Worm (Caenorhabditis elegans) whole organism, mixed stage, embryonic: Measurements from ENCODE around the gene F17A2.13.
A peak's percentile ranks its signal among the peaks of the same experiment; 100 is the strongest.

ENCODE experiments used
- M03D4.4 ChIP-seq: sonication (generic microtip); optimal IDR thresholded peaks from 2 replicates; lab custom pipeline; 2017; ENCODE audit warnings: mild to moderate bottlenecking, missing genetic modification characterization, missing compliant biosample characterization
- blmp-1 ChIP-seq: fragments of 150-350 bp; optimal IDR thresholded peaks from 2 replicates; lab custom pipeline; 2014; ENCODE audit warnings: missing biosample characterization, missing genetic modification characterization
- ceh-39 ChIP-seq: fragments of 150-350 bp; optimal IDR thresholded peaks from 2 replicates; lab custom pipeline; 2014; ENCODE audit warnings: missing biosample characterization, missing genetic modification characterization
- ceh-43 ChIP-seq: fragments of 200-800 bp; sonication (Bioruptor generic); optimal IDR thresholded peaks from 2 replicates; lab custom pipeline; 2018; ENCODE audit warnings: mild to moderate bottlenecking, missing genetic modification characterization, moderate library complexity, missing compliant biosample characterization
- ceh-83 ChIP-seq: fragments of 200-800 bp; sonication (Bioruptor generic); optimal IDR thresholded peaks from 2 replicates; lab custom pipeline; 2018; ENCODE audit warnings: mild to moderate bottlenecking, missing genetic modification characterization, missing compliant biosample characterization
- ces-1 ChIP-seq: fragments of 150-350 bp; optimal IDR thresholded peaks from 2 replicates; lab custom pipeline; 2014; ENCODE audit warnings: missing biosample characterization, missing genetic modification reagents, missing genetic modification characterization
- cnd-1 ChIP-seq: fragments of 200-800 bp; sonication (Bioruptor generic); optimal IDR thresholded peaks from 2 replicates; lab custom pipeline; 2018; ENCODE audit warnings: mild to moderate bottlenecking, missing genetic modification characterization, missing compliant biosample characterization
- drap-1 ChIP-seq: fragments of 200-800 bp; sonication (Bioruptor generic); optimal IDR thresholded peaks from 3 replicates; lab custom pipeline; 2018; ENCODE audit warnings: mild to moderate bottlenecking, missing genetic modification characterization, missing compliant biosample characterization
- elt-1 ChIP-seq: sonication (generic microtip); optimal IDR thresholded peaks from 2 replicates; lab custom pipeline; 2017; ENCODE audit warnings: missing genetic modification characterization, mild to moderate bottlenecking, missing compliant biosample characterization, antibody characterized with exemption, moderate library complexity, borderline replicate concordance; ENCODE audit not compliant: insufficient read depth
- elt-3 ChIP-seq: fragments of 150-350 bp; optimal IDR thresholded peaks from 2 replicates; lab custom pipeline; 2014; ENCODE audit warnings: missing biosample characterization, missing genetic modification characterization
- flh-1 ChIP-seq: fragments of 200-800 bp; sonication (Bioruptor generic); optimal IDR thresholded peaks from 2 replicates; lab custom pipeline; 2018; ENCODE audit warnings: mild to moderate bottlenecking, missing genetic modification characterization, moderate library complexity, missing compliant biosample characterization
- ham-2 ChIP-seq: fragments of 200-800 bp; sonication (Bioruptor generic); optimal IDR thresholded peaks from 2 replicates; lab custom pipeline; 2018; ENCODE audit warnings: mild to moderate bottlenecking, missing genetic modification characterization, missing compliant biosample characterization
- hlh-1 ChIP-seq: fragments of 150-350 bp; optimal IDR thresholded peaks from 2 replicates; lab custom pipeline; 2014; ENCODE audit warnings: missing biosample characterization, missing genetic modification reagents, missing genetic modification characterization
- lin-13 ChIP-seq: fragments of 150-350 bp; optimal IDR thresholded peaks from 2 replicates; lab custom pipeline; 2014; ENCODE audit warnings: missing biosample characterization, missing genetic modification characterization
- lin-32 ChIP-seq: fragments of 200-800 bp; sonication (Bioruptor generic); optimal IDR thresholded peaks from 2 replicates; lab custom pipeline; 2018; ENCODE audit warnings: mild to moderate bottlenecking, missing genetic modification characterization, missing compliant biosample characterization
- lsy-2 ChIP-seq: fragments of 150-350 bp; optimal IDR thresholded peaks from 2 replicates; lab custom pipeline; 2014; ENCODE audit warnings: missing biosample characterization, missing genetic modification characterization
- mab-5 ChIP-seq: fragments of 150-350 bp; optimal IDR thresholded peaks from 2 replicates; lab custom pipeline; 2014; ENCODE audit warnings: missing biosample characterization, missing genetic modification characterization
- mep-1 ChIP-seq: fragments of 150-350 bp; optimal IDR thresholded peaks from 2 replicates; lab custom pipeline; 2017; ENCODE audit warnings: missing biosample characterization, missing genetic modification reagents, missing genetic modification characterization, inconsistent platforms
- mls-2 ChIP-seq: sonication (generic microtip); optimal IDR thresholded peaks from 2 replicates; lab custom pipeline; 2016; ENCODE audit warnings: mild to moderate bottlenecking, missing genetic modification characterization, moderate library complexity, missing compliant biosample characterization
- nhr-12 ChIP-seq: fragments of 150-350 bp; optimal IDR thresholded peaks from 2 replicates; lab custom pipeline; 2014; ENCODE audit warnings: missing biosample characterization, missing genetic modification characterization
- nhr-2 ChIP-seq: fragments of 150-350 bp; optimal IDR thresholded peaks from 2 replicates; lab custom pipeline; 2014; ENCODE audit warnings: missing biosample characterization, missing genetic modification characterization
- nhr-237 ChIP-seq: fragments of 150-350 bp; optimal IDR thresholded peaks from 2 replicates; lab custom pipeline; 2014; ENCODE audit warnings: missing biosample characterization, missing genetic modification characterization
- nhr-28 ChIP-seq: fragments of 150-350 bp; optimal IDR thresholded peaks from 2 replicates; lab custom pipeline; 2014; ENCODE audit warnings: missing biosample characterization, missing genetic modification characterization
- nhr-76 ChIP-seq: sonication (generic microtip); optimal IDR thresholded peaks from 2 replicates; lab custom pipeline; 2017; ENCODE audit warnings: missing biosample characterization, missing genetic modification characterization
- pha-4 ChIP-seq: fragments of 150-350 bp; optimal IDR thresholded peaks from 2 replicates; lab custom pipeline; 2018; ENCODE audit warnings: missing biosample characterization, missing genetic modification reagents, missing genetic modification characterization
- sem-2 ChIP-seq: fragments of 200-800 bp; sonication (Bioruptor generic); optimal IDR thresholded peaks from 2 replicates; lab custom pipeline; 2018; ENCODE audit warnings: mild to moderate bottlenecking, missing genetic modification characterization, missing compliant biosample characterization
- snpc-4 ChIP-seq: fragments of 150-350 bp; optimal IDR thresholded peaks from 2 replicates; lab custom pipeline; 2014; ENCODE audit warnings: missing biosample characterization, missing genetic modification characterization
- sptf-1 ChIP-seq: sonication (generic microtip); optimal IDR thresholded peaks from 2 replicates; lab custom pipeline; 2017; ENCODE audit warnings: mild to moderate bottlenecking, missing genetic modification characterization, moderate library complexity, missing compliant biosample characterization
- tbx-8 ChIP-seq: fragments of 200-800 bp; sonication (Bioruptor generic); optimal IDR thresholded peaks from 2 replicates; lab custom pipeline; 2018; ENCODE audit warnings: mild to moderate bottlenecking, missing genetic modification characterization, moderate library complexity, missing compliant biosample characterization
- unc-120 ChIP-seq: sonication (generic microtip); optimal IDR thresholded peaks from 2 replicates; lab custom pipeline; 2017; ENCODE audit warnings: missing genetic modification characterization, missing compliant biosample characterization; ENCODE audit not compliant: poor library complexity, severe bottlenecking
- unc-39 ChIP-seq: fragments of 150-350 bp; optimal IDR thresholded peaks from 2 replicates; lab custom pipeline; 2014; ENCODE audit warnings: missing biosample characterization, missing genetic modification characterization
- unc-62 ChIP-seq: fragments of 150-350 bp; optimal IDR thresholded peaks from 2 replicates; lab custom pipeline; 2014; ENCODE audit warnings: missing biosample characterization, missing genetic modification reagents, missing genetic modification characterization
- zip-8 ChIP-seq: fragments of 150-350 bp; optimal IDR thresholded peaks from 2 replicates; lab custom pipeline; 2014; ENCODE audit warnings: missing biosample characterization, missing genetic modification characterization

The F17A2.13 gene

DNA sequence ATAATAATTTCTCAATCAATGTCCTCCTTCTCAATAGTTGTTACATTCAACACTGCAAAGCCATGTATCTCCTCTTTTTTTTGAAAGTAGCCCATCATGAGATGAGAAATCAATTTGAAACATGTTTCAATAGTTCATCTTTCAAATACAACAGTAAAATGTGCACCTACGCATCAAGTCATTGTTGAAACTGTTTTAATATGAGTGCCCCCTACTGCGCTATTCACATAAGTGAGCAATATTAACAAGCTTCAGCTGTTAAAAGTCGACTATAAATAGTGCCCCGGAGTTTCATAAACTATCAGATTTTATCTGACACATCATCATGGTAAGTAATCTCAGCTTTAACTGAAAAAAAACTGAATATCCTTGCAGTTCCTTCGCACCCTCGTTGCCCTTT is 39.0 kb downstream of the F17A2.13 start, which contains the start of the genes nspc-15 and F19H6.6:
TSS of gene nspc-15 (plus strand) at position 301 of the 400 bp plus-strand sequence.
TSS of gene F19H6.6 (plus strand) at position 384 of the 400 bp plus-strand sequence.
- no peak for TF ChIP-seq drap-1 (GFP tag; lab: Kevin White, UChicago)
- TF ChIP-seq snpc-4, result no peak
- TF ChIP-seq sem-2 (GFP tag; lab: Kevin White, UChicago), result no peak
- no peak for TF ChIP-seq nhr-76 (tag; lab: Kevin White, UChicago)
- TF ChIP-seq cnd-1, result no peak
- TF ChIP-seq ceh-83 (GFP tag; lab: Kevin White, UChicago), result no peak
- no peak for TF ChIP-seq lsy-2
- no peak for TF ChIP-seq nhr-12
- TF ChIP-seq mep-1, result no peak
- no peak for TF ChIP-seq mls-2 (tag; lab: Kevin White, UChicago)
- TF ChIP-seq blmp-1, result no peak
- no peak for TF ChIP-seq zip-8 (tag; lab: Kevin White, UChicago)
- TF ChIP-seq unc-39 (tag; lab: Kevin White, UChicago), result no peak

DNA sequence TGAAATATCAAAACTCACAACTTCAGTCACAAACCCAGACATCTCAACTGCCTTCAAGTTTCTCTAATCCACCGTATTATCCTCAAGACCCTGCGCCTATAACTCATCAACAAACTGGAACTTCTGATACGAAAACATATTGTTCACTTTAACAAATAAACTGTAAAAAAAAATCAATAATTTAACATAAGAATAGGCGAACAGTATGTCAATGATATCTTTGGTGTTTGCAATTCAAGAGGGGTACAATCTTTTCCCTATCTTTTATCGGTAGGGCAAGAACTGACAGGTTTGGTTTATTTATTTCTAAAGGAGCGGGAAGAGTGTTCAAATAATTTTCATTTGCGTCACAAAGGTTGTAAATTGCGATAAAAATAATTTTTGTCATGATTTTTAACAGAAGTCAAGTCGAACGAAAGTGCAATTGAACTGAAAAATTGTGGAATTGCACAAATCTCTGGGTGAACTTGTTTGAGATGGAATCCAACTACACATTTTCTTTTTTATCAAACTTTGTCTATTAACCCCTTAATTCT is 41.6 kb downstream of the F17A2.13 start:
- TF ChIP-seq nhr-2 (tag; lab: Kevin White, UChicago) (peak; percentile 30), sem-2 (GFP tag; lab: Kevin White, UChicago) (no peak), pha-4 (tag; lab: Kevin White, UChicago) (peak; percentile 56), ham-2 (GFP tag; lab: Kevin White, UChicago) (no peak), hlh-1 (tag; lab: Kevin White, UChicago) (peak; percentile 8), lsy-2 (peak; percentile 81), nhr-28 (tag; lab: Kevin White, UChicago) (peak; percentile 21), unc-62 (GFP tag; lab: Kevin White, UChicago) (peak; percentile 61), drap-1 (GFP tag; lab: Kevin White, UChicago) (peak; percentile 63), mab-5 (tag; lab: Kevin White, UChicago) (peak; percentile 70), elt-3 (tag; lab: Kevin White, UChicago) (peak; percentile 67), mep-1 (peak; percentile 49), nhr-237 (tag; lab: Kevin White, UChicago) (peak; percentile 99), ces-1 (GFP tag; lab: Kevin White, UChicago) (peak; percentile 62), ceh-43 (GFP tag; lab: Kevin White, UChicago) (no peak), ceh-39 (peak; percentile 36), unc-120 (peak; percentile 7), lin-13 (no peak), snpc-4 (no peak), unc-39 (tag; lab: Kevin White, UChicago) (no peak)

DNA sequence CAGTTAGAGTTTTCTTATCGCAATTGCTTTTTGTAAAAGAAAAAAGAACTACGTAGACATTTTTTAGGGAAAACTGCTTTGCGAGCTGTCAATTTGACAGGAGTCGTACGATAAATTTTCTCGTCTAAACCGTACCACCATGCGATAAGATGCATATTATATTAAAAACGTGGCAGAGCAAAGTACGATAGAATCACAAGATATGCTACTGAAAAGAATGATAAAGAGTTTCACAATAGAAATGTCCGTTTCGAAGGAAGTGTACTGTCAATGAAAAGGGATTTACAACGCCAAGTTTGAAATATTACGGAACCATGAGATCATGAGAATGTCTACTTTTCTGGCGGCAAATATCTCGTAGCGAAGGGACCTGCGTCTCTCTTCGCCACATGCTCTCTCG is 43.3 kb downstream of the F17A2.13 start, which contains the start of gene F19H6.5:
TSS of gene F19H6.5 (minus strand) at position 101 of the 400 bp plus-strand sequence.
- no peak for TF ChIP-seq cnd-1
- TF ChIP-seq drap-1 (GFP tag; lab: Kevin White, UChicago), result no peak
- no peak for TF ChIP-seq ceh-39
- no peak for TF ChIP-seq mls-2 (tag; lab: Kevin White, UChicago)
- no peak for TF ChIP-seq M03D4.4 (tag; lab: Kevin White, UChicago)
- no peak for TF ChIP-seq snpc-4
- TF ChIP-seq lin-32 (GFP tag; lab: Kevin White, UChicago), result no peak
- TF ChIP-seq sem-2 (GFP tag; lab: Kevin White, UChicago), result no peak
- no peak for TF ChIP-seq nhr-2 (tag; lab: Kevin White, UChicago)
- TF ChIP-seq elt-1 (tag; lab: Kevin White, UChicago), result no peak
- no peak for TF ChIP-seq flh-1 (GFP tag; lab: Kevin White, UChicago)
- TF ChIP-seq zip-8 (tag; lab: Kevin White, UChicago), result no peak
- TF ChIP-seq sptf-1 (tag; lab: Kevin White, UChicago), result no peak
- TF ChIP-seq tbx-8 (GFP tag; lab: Kevin White, UChicago), result no peak
- no peak for TF ChIP-seq pha-4 (tag; lab: Kevin White, UChicago)
- no peak for TF ChIP-seq lin-13
- no peak for TF ChIP-seq mab-5 (tag; lab: Kevin White, UChicago)
- TF ChIP-seq hlh-1 (tag; lab: Kevin White, UChicago), result no peak
- TF ChIP-seq, all 35 proteins: peak for 0

DNA sequence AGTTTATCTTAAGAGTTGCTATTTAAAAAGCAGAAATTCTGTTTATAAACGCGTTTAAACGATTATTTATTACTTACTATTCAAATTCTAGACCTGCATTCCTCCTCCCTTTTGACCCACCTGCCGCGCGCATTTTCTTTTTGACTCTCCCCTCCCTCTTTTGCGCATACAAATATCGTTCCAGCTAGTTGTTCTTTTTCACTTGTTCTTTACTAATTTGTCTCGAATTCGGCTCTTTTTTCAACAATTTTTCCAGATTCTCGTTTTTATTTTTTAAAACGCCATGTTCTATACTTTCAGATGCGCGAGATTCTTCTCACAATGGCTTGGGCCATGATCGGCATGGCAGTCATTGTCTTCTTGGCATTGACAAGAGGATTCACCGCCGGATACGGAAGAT is 43.9 kb downstream of the F17A2.13 start, which contains the start of gene F19H6.4:
TSS of gene F19H6.4 (plus strand) at position 301 of the 400 bp plus-strand sequence.
- TF ChIP-seq mab-5 (tag; lab: Kevin White, UChicago), result no peak
- TF ChIP-seq hlh-1 (tag; lab: Kevin White, UChicago), result no peak
- TF ChIP-seq unc-62 (GFP tag; lab: Kevin White, UChicago), result no peak
- no peak for TF ChIP-seq elt-1 (tag; lab: Kevin White, UChicago)
- TF ChIP-seq nhr-28 (tag; lab: Kevin White, UChicago), result no peak
- TF ChIP-seq cnd-1, result no peak
- TF ChIP-seq sptf-1 (tag; lab: Kevin White, UChicago), result no peak
- no peak for TF ChIP-seq elt-3 (tag; lab: Kevin White, UChicago)
- TF ChIP-seq lin-13, result no peak
- no peak for TF ChIP-seq mep-1
- TF ChIP-seq pha-4 (tag; lab: Kevin White, UChicago), result no peak
- TF ChIP-seq ceh-39, result no peak
- no peak for TF ChIP-seq nhr-12
- TF ChIP-seq M03D4.4 (tag; lab: Kevin White, UChicago), result no peak
- TF ChIP-seq lin-32 (GFP tag; lab: Kevin White, UChicago), result no peak
- no peak for TF ChIP-seq snpc-4
- TF ChIP-seq tbx-8 (GFP tag; lab: Kevin White, UChicago), result no peak
- TF ChIP-seq flh-1 (GFP tag; lab: Kevin White, UChicago), result no peak
- no peak for TF ChIP-seq nhr-76 (tag; lab: Kevin White, UChicago)
